Worm (Caenorhabditis elegans) whole organism, late embryonic: ENCODE data around the gene EGAP2.2.

Experiments used
- ama-1 ChIP-seq: fragments of 150-350 bp; optimal IDR thresholded peaks from 2 replicates; lab custom pipeline; 2014
- ceh-14 ChIP-seq: sonication (generic microtip); optimal IDR thresholded peaks from 2 replicates; lab custom pipeline; 2016; ENCODE audit warnings: missing genotype, missing genetic modification characterization, missing compliant biosample characterization
- ceh-2 ChIP-seq: sonication (generic microtip); optimal IDR thresholded peaks from 2 replicates; lab custom pipeline; 2016; ENCODE audit warnings: missing genotype, missing genetic modification characterization, missing compliant biosample characterization
- ceh-30 ChIP-seq: fragments of 150-350 bp; optimal IDR thresholded peaks from 2 replicates; lab custom pipeline; 2014; ENCODE audit warnings: missing biosample characterization, missing genetic modification characterization
- ceh-6 ChIP-seq: fragments of 200-800 bp; sonication (Bioruptor generic); optimal IDR thresholded peaks from 2 replicates; lab custom pipeline; 2018; ENCODE audit warnings: mild to moderate bottlenecking, missing genetic modification characterization, missing compliant biosample characterization
- hlh-15 ChIP-seq: sonication (generic microtip); optimal IDR thresholded peaks from 2 replicates; lab custom pipeline; 2016; ENCODE audit warnings: missing genetic modification characterization, missing compliant biosample characterization
- hlh-30 ChIP-seq: sonication (generic microtip); optimal IDR thresholded peaks from 2 replicates; lab custom pipeline; 2017; ENCODE audit warnings: antibody characterized with exemption, missing genetic modification characterization, missing compliant biosample characterization; ENCODE audit not compliant: insufficient read depth
- nfya-1 ChIP-seq: sonication (generic microtip); optimal IDR thresholded peaks from 2 replicates; lab custom pipeline; 2017; ENCODE audit warnings: missing genetic modification characterization, mild to moderate bottlenecking, missing compliant biosample characterization, antibody characterized with exemption, moderate library complexity
- npax-4 ChIP-seq: sonication (generic microtip); optimal IDR thresholded peaks from 2 replicates; lab custom pipeline; 2016; ENCODE audit warnings: missing genetic modification characterization, missing compliant biosample characterization
- pqm-1 ChIP-seq: sonication (generic microtip); optimal IDR thresholded peaks from 2 replicates; lab custom pipeline; 2016; ENCODE audit warnings: missing genetic modification characterization, missing compliant biosample characterization

- TF ChIP-seq pqm-1 (tag; lab: Kevin White, UChicago) (no peak), hlh-30 (tag; lab: Kevin White, UChicago) (no peak), ceh-2 (no peak), ceh-6 (GFP tag; lab: Kevin White, UChicago) (no peak), ceh-30 (no peak), ama-1 (lab: Kevin White, UChicago) (no peak), ceh-14 (tag; lab: Kevin White, UChicago) (no peak), npax-4 (tag; lab: Kevin White, UChicago) (no peak), hlh-15 (tag; lab: Kevin White, UChicago) (no peak), nfya-1 (tag; lab: Kevin White, UChicago) (no peak)
These were observed 17.7 kb upstream of the EGAP2.2 start, which contains the start of gene C34F11.2 for ce11 chrII:5211970-5212369.
